Fruit fly (Drosophila melanogaster): Measurements from ENCODE around the gene RpS5a.

The RpS5a gene

dm6 chrX:17181264-17182198, 33.5 kb upstream of the RpS5a start (continued):
- TF ChIP-seq tgo (GFP tag; IDR thresholded peaks at IDR 0.05) (peak; percentile 14; the same call in 1 of the 3 replicates), CG6689 (GFP tag; IDR thresholded peaks at IDR 0.05) (no peak), CG13775 (GFP tag; optimal IDR thresholded peaks at IDR 0.05) (peak; percentile 1), nmo (GFP tag; optimal IDR thresholded peaks at IDR 0.05) (peak; percentile 34), CG17361 (GFP tag; IDR thresholded peaks at IDR 0.05) (peak; percentile 61; the same call in 2 of the 3 replicates), grau (tag; optimal IDR thresholded peaks at IDR 0.05) (peak; percentile 38), CG7839 (tag; optimal IDR thresholded peaks at IDR 0.05) (peak; percentile 34), CG17385 (GFP tag; optimal IDR thresholded peaks at IDR 0.05) (peak; percentile 3), Blimp-1 (GFP tag; optimal IDR thresholded peaks at IDR 0.05) (peak; percentile 92), Ptx1 (GFP tag; IDR thresholded peaks at IDR 0.05) (0 out of 2 replicates have a peak, but pooled peaks have one; percentile 27), Med (GFP tag) (peak; percentile 36), Hr3 (GFP tag; optimal IDR thresholded peaks at IDR 0.05) (no peak), CoRest (tag; optimal IDR thresholded peaks at IDR 0.05) (peak; percentile 18), Oli (tag; optimal IDR thresholded peaks at IDR 0.05) (peak; percentile 13), CG9215 (GFP tag; IDR thresholded peaks at IDR 0.05) (no peak), D19A (tag; optimal IDR thresholded peaks at IDR 0.05) (peak; percentile 48), Sox100B (GFP tag; optimal IDR thresholded peaks at IDR 0.05) (peak; percentile 34), CG9727 (GFP tag; optimal IDR thresholded peaks at IDR 0.05) (peak; percentile 37), her (GFP tag; optimal IDR thresholded peaks at IDR 0.05) (no peak), CG17359 (tag; optimal IDR thresholded peaks at IDR 0.05) (peak; percentile 55), CG6175 (GFP tag; IDR thresholded peaks at IDR 0.05) (no peak), Neu2 (GFP tag; optimal IDR thresholded peaks at IDR 0.05; ENCODE audit: borderline replicate concordance) (no peak), CG14710 (tag; optimal IDR thresholded peaks at IDR 0.05) (peak; percentile 1), Pdp1 (GFP tag; optimal IDR thresholded peaks at IDR 0.05) (peak in 1 of 2 experiments; percentile 7), croc (GFP tag; conservative IDR thresholded peaks at IDR 0.05) (peak; percentile 24; the same call in 1 of the 3 replicates), CG12744 (GFP tag; optimal IDR thresholded peaks at IDR 0.05) (no peak), CG12391 (tag; optimal IDR thresholded peaks at IDR 0.05) (peak; percentile 23), odd (GFP tag; optimal IDR thresholded peaks at IDR 0.05) (no peak), bsh (GFP tag; optimal IDR thresholded peaks at IDR 0.05) (peak in 1 of 2 experiments; percentile 44), CG1529 (GFP tag; optimal IDR thresholded peaks at IDR 0.05) (no peak), dysf (GFP tag; IDR thresholded peaks at IDR 0.05) (0 out of 3 replicates have a peak, but pooled peaks have one; percentile 10), ind (GFP tag; optimal IDR thresholded peaks at IDR 0.05) (peak; percentile 5), Meics (GFP tag; optimal IDR thresholded peaks at IDR 0.05) (peak; percentile 25), CG7556 (GFP tag; optimal IDR thresholded peaks at IDR 0.05) (no peak), sisA (GFP tag; IDR thresholded peaks at IDR 0.05) (peak; percentile 34; the same call in 1 of the 2 replicates), gem (tag; optimal IDR thresholded peaks at IDR 0.05) (peak; percentile 59), Poxn (GFP tag; IDR thresholded peaks at IDR 0.05) (no peak), CG34376 (GFP tag; optimal IDR thresholded peaks at IDR 0.05) (no peak), phol (tag; optimal IDR thresholded peaks at IDR 0.05) (peak; percentile 39), Ets97D (GFP tag; optimal IDR thresholded peaks at IDR 0.05) (no peak), bigmax (GFP tag; optimal IDR thresholded peaks at IDR 0.05) (no peak), Oaz (GFP tag; IDR thresholded peaks at IDR 0.05) (no peak), tup (GFP tag; optimal IDR thresholded peaks at IDR 0.05) (no peak), CG10321 (GFP tag; IDR thresholded peaks at IDR 0.05) (peak; percentile 60), CG17328 (GFP tag; IDR thresholded peaks at IDR 0.05) (peak; percentile 38; the same call in 1 of the 2 replicates), fd96Cb (tag; optimal IDR thresholded peaks at IDR 0.05) (peak; percentile 35), CG17802 (tag; optimal IDR thresholded peaks at IDR 0.05) (no peak), tx (GFP tag; optimal IDR thresholded peaks at IDR 0.05) (no peak)

All from whole organism, embryonic.